Worm (Caenorhabditis elegans) whole organism, L4 larva: Measurements from ENCODE around the gene gbh-2.

ENCODE experiments used
- T20F7.1 ChIP-seq: fragments of 200-800 bp; sonication (Bioruptor generic); optimal IDR thresholded peaks from 2 replicates; lab custom pipeline; 2018; ENCODE audit warnings: mild to moderate bottlenecking, missing genetic modification characterization, missing compliant biosample characterization
- Y75B8A.6 ChIP-seq: fragments of 200-800 bp; sonication (Bioruptor generic); IDR thresholded peaks from 2 replicates; pipeline ENCODE4 v1.3.6; 2022; ENCODE audit warnings: missing genetic modification reagents, missing genetic modification characterization, missing compliant biosample characterization
- aha-1 ChIP-seq: fragments of 150-350 bp; peaks from one replicate; lab custom pipeline; 2014; ENCODE audit warnings: missing biosample characterization, missing genetic modification characterization
- aly-2 ChIP-seq: sonication (generic microtip); optimal IDR thresholded peaks from 2 replicates; lab custom pipeline; 2018; ENCODE audit warnings: missing biosample characterization, missing genetic modification characterization
- arid-1 ChIP-seq: fragments of 200-800 bp; sonication (Bioruptor generic); conservative IDR thresholded peaks from 2 replicates; pipeline ENCODE4 v1.3.6; 2022; ENCODE audit warnings: missing genetic modification reagents, missing genetic modification characterization, missing compliant biosample characterization
- ceh-28 ChIP-seq: fragments of 150-350 bp; optimal IDR thresholded peaks from 2 replicates; lab custom pipeline; 2014; ENCODE audit warnings: missing biosample characterization, missing genetic modification reagents, missing genetic modification characterization
- ceh-44 ChIP-seq: fragments of 200-800 bp; sonication (Bioruptor generic); IDR thresholded peaks from 2 replicates; pipeline ENCODE4 v1.3.6; 2022; ENCODE audit warnings: missing genetic modification reagents, missing genetic modification characterization, missing compliant biosample characterization
- ceh-62 ChIP-seq: sonication (generic microtip); optimal IDR thresholded peaks from 2 replicates; lab custom pipeline; 2017; ENCODE audit warnings: missing biosample characterization, missing genetic modification characterization
- ceh-82 ChIP-seq: sonication (generic microtip); optimal IDR thresholded peaks from 2 replicates; lab custom pipeline; 2017; ENCODE audit warnings: missing biosample characterization, missing genetic modification characterization
- ces-1 ChIP-seq: fragments of 150-350 bp; sonication (generic microtip); optimal IDR thresholded peaks from 4 replicates; lab custom pipeline; 2014; ENCODE audit warnings: missing biosample characterization, missing genetic modification reagents, missing genetic modification characterization
- ctbp-1 ChIP-seq: fragments of 200-800 bp; sonication (Bioruptor generic); IDR thresholded peaks from 2 replicates; pipeline ENCODE4 v1.3.6; 2022; ENCODE audit warnings: missing genetic modification reagents, missing genetic modification characterization, missing compliant biosample characterization
- daf-19 ChIP-seq: fragments of 200-800 bp; sonication (Bioruptor generic); conservative IDR thresholded peaks from 2 replicates; pipeline ENCODE4 v1.3.6; 2022; ENCODE audit warnings: missing genetic modification characterization, missing compliant biosample characterization
- daf-8 ChIP-seq: fragments of 200-800 bp; sonication (Bioruptor generic); IDR thresholded peaks from 2 replicates; pipeline ENCODE4 v1.3.6; 2022; ENCODE audit warnings: missing genetic modification characterization, missing compliant biosample characterization
- dpl-1 ChIP-seq: fragments of 150-350 bp; optimal IDR thresholded peaks from 2 replicates; lab custom pipeline; 2014; ENCODE audit warnings: missing biosample characterization, missing genetic modification reagents, missing genetic modification characterization
- duxl-1 ChIP-seq: sonication (generic microtip); optimal IDR thresholded peaks from 2 replicates; lab custom pipeline; 2016; ENCODE audit warnings: mild to moderate bottlenecking, missing genetic modification characterization, moderate library complexity, missing compliant biosample characterization; ENCODE audit not compliant: poor library complexity
- dve-1 ChIP-seq: sonication (generic microtip); optimal IDR thresholded peaks from 2 replicates; lab custom pipeline; 2017; ENCODE audit warnings: antibody characterized with exemption, mild to moderate bottlenecking, missing genetic modification characterization, missing compliant biosample characterization; ENCODE audit not compliant: insufficient read depth
- egl-43 ChIP-seq: fragments of 200-800 bp; sonication (Bioruptor generic); IDR thresholded peaks from 2 replicates; pipeline ENCODE4 v1.3.6; 2022; ENCODE audit warnings: missing genetic modification reagents, missing genetic modification characterization, missing compliant biosample characterization
- fkh-10 ChIP-seq: fragments of 150-350 bp; optimal IDR thresholded peaks from 2 replicates; lab custom pipeline; 2014; ENCODE audit warnings: missing biosample characterization, missing genetic modification reagents, missing genetic modification characterization
- hif-1 ChIP-seq, 2 experiments: sonication (generic microtip); optimal IDR thresholded peaks; 2 replicates each; lab custom pipeline; 2016 to 2017; ENCODE audit warnings: missing compliant biosample characterization in 2 of 2, missing genetic modification characterization in 2 of 2, missing genetic modification reagents in 2 of 2, missing genotype in 2 of 2, mild to moderate bottlenecking in 1 of 2
- hlh-11 ChIP-seq: fragments of 200-800 bp; sonication (Bioruptor generic); optimal IDR thresholded peaks from 2 replicates; lab custom pipeline; 2018; ENCODE audit warnings: mild to moderate bottlenecking, missing genetic modification characterization, missing compliant biosample characterization
- hlh-30 ChIP-seq: sonication (generic microtip); optimal IDR thresholded peaks from 2 replicates; lab custom pipeline; 2017; ENCODE audit warnings: antibody characterized with exemption, mild to moderate bottlenecking, missing genetic modification characterization, missing compliant biosample characterization; ENCODE audit not compliant: insufficient read depth
- hmg-1.1 ChIP-seq: fragments of 200-800 bp; sonication (Bioruptor generic); IDR thresholded peaks from 2 replicates; pipeline ENCODE4 v1.3.6; 2022; ENCODE audit warnings: missing genetic modification reagents, missing genetic modification characterization, missing compliant biosample characterization
- jun-1 ChIP-seq: fragments of 150-350 bp; optimal IDR thresholded peaks from 2 replicates; lab custom pipeline; 2014; ENCODE audit warnings: missing biosample characterization, missing genetic modification reagents, missing genetic modification characterization
- lin-38 ChIP-seq: fragments of 200-800 bp; sonication (Bioruptor generic); IDR thresholded peaks from 2 replicates; pipeline ENCODE4 v1.3.6; 2022; ENCODE audit warnings: missing genetic modification reagents, missing genetic modification characterization, missing compliant biosample characterization
- lin-39 ChIP-seq: fragments of 150-350 bp; optimal IDR thresholded peaks from 2 replicates; lab custom pipeline; 2014; ENCODE audit warnings: missing biosample characterization, missing genetic modification reagents, missing genetic modification characterization
- lir-3 ChIP-seq: sonication (generic microtip); optimal IDR thresholded peaks from 2 replicates; lab custom pipeline; 2016; ENCODE audit warnings: mild to moderate bottlenecking, missing genetic modification characterization, missing compliant biosample characterization
- lsy-2 ChIP-seq, 2 experiments: fragments of 150-350 bp in 1 of 2; sonication (generic microtip) in 1 of 2; optimal IDR thresholded peaks; 2 replicates each; lab custom pipeline; 2014 to 2017; ENCODE audit warnings: missing biosample characterization in 2 of 2, missing genetic modification characterization in 2 of 2
- mdl-1 ChIP-seq, 2 experiments: fragments of 150-350 bp in 1 of 2; sonication (generic microtip) in 1 of 2; optimal IDR thresholded peaks; 2 replicates each; lab custom pipeline; 2014 to 2017; ENCODE audit warnings: missing biosample characterization in 2 of 2, missing genetic modification characterization in 2 of 2
- mdt-29 ChIP-seq: fragments of 200-800 bp; sonication (Bioruptor generic); IDR thresholded peaks from 2 replicates; pipeline ENCODE4 v1.3.6; 2022; ENCODE audit warnings: missing genetic modification reagents, missing genetic modification characterization, missing compliant biosample characterization
- mep-1 ChIP-seq: fragments of 150-350 bp; sonication (generic microtip); optimal IDR thresholded peaks from 3 replicates; lab custom pipeline; 2014; ENCODE audit warnings: missing biosample characterization, missing genetic modification characterization
- mes-2 ChIP-seq: sonication (generic microtip); optimal IDR thresholded peaks from 2 replicates; lab custom pipeline; 2016; ENCODE audit warnings: missing genotype, mild to moderate bottlenecking, missing genetic modification characterization, missing compliant biosample characterization; ENCODE audit not compliant: poor library complexity, severe bottlenecking
- nhr-25 ChIP-seq: sonication (generic microtip); optimal IDR thresholded peaks from 2 replicates; lab custom pipeline; 2017; ENCODE audit warnings: missing genetic modification characterization, mild to moderate bottlenecking, missing compliant biosample characterization, antibody characterized with exemption, moderate library complexity, borderline replicate concordance; ENCODE audit not compliant: insufficient read depth
- nhr-28 ChIP-seq: fragments of 150-350 bp; optimal IDR thresholded peaks from 2 replicates; lab custom pipeline; 2014; ENCODE audit warnings: missing biosample characterization, missing genetic modification characterization
- nhr-41 ChIP-seq: fragments of 200-800 bp; sonication (Bioruptor generic); IDR thresholded peaks from 2 replicates; pipeline ENCODE4 v1.3.6; 2022; ENCODE audit warnings: missing genetic modification reagents, missing genetic modification characterization, missing compliant biosample characterization
- rbr-2 ChIP-seq: sonication (generic microtip); optimal IDR thresholded peaks from 2 replicates; lab custom pipeline; 2016; ENCODE audit warnings: missing genotype, missing genetic modification characterization, missing compliant biosample characterization
- set-16 ChIP-seq: fragments of 200-800 bp; sonication (Bioruptor generic); IDR thresholded peaks from 2 replicates; pipeline ENCODE4 v1.3.6; 2022; ENCODE audit warnings: missing genetic modification reagents, missing genetic modification characterization, missing compliant biosample characterization
- skn-1 ChIP-seq: fragments of 150-350 bp; optimal IDR thresholded peaks from 2 replicates; lab custom pipeline; 2014; ENCODE audit warnings: missing biosample characterization, missing genetic modification characterization
- snpc-4 ChIP-seq: fragments of 150-350 bp; optimal IDR thresholded peaks from 2 replicates; lab custom pipeline; 2014; ENCODE audit warnings: missing biosample characterization, missing genetic modification characterization
- unc-130 ChIP-seq: sonication (generic microtip); optimal IDR thresholded peaks from 2 replicates; lab custom pipeline; 2016; ENCODE audit warnings: missing genetic modification reagents, missing genetic modification characterization, missing compliant biosample characterization
- zfp-3 ChIP-seq: fragments of 200-800 bp; sonication (Bioruptor generic); conservative IDR thresholded peaks from 2 replicates; pipeline ENCODE4 v1.3.6; 2022; ENCODE audit warnings: missing genetic modification reagents, missing genetic modification characterization, missing compliant biosample characterization

Gene gbh-2

DNA sequence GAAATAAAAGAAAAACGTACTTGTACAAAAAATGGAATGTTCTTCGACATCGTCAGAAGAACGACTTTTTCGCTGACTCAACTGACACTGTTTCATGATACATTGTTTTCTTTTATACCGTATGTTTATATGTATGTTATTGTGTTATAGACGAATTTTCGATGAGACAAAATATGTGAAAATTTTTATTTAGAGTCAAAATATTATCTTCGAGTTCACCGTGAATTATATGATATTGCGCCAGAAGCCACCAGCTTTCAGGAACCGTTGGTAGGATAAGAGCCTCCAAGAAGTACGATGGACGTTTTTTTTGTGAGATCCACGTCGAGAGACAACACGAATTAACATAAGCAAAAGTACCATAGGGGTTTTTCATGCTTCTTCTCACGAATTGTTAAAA lies 29.6 kb upstream of the gbh-2 start, which contains the start of gene F22B5.6:
TSS of gene F22B5.6 (minus strand) at position 101 of the 400 bp plus-strand sequence.
- TF ChIP-seq jun-1 (tag; lab: Kevin White, UChicago), result no peak
- TF ChIP-seq daf-8 (GFP tag; lab: Robert Waterston, UW), result no peak
- no peak for TF ChIP-seq rbr-2
- TF ChIP-seq, all 104 proteins: peak for 0

DNA sequence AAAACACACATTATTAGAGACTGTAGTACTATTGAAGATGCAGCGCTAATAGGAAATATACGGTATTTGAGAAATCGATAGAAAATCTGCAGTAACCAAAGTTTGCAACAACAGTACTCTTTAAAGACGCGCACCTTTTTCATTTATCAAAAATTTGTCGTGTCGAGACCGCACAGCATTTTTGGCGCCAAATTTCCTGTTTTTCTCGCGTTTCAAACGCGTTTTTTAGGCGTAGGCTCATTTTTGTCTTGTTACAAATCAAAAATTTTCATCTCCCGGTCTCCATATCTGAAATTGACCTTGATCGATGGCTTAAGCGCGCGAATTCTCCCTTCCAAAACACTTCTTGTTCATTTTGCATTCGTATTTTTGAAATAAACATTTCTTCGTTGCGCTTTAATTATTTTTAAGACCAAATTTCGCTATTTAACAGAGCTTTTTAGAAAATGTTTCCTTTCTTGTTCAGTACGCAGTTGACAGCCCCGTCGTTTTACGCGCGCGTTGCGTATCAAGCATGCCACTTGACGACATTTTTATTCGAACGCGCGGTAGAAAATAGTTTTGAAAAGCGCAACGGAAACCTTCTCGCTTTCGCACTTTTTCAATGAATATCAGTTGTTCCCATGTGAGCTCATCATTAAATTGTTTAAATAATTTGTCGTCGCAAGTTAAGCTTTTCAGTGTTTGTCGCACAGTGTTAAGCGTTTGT lies 28.8 kb upstream of the gbh-2 start:
- peak; percentile 21 for TF ChIP-seq unc-130
- TF ChIP-seq dpl-1 (GFP tag; lab: Kevin White, UChicago), result peak; percentile 13
- no peak for TF ChIP-seq ceh-62 (tag; lab: Kevin White, UChicago)
- TF ChIP-seq nhr-41 (GFP tag; lab: Robert Waterston, UW), result no peak
- TF ChIP-seq lin-38, result 0 out of 2 replicates have a peak, but pooled peaks have one; percentile 22

DNA sequence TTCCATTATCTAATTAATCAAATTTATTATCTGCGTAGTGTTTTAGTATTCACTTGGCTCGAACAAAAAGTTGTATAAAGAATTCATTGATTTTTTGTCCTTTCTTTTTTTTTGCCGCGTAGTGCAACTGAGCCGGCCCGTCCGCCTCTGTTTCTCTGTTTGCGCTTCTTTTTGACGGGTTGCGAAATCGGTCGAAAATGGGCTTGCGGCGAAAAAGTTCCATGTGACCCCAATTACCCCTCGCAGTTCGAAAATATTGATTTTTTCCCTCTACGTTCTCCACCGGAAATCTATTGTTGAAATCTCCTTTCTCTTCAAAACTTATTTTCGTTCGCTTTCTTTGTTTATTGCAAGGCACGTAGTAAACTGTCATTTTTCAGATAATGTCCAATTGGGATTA lies 28.2 kb upstream of the gbh-2 start, which contains the start of gene zyg-9:
TSS of gene zyg-9 (plus strand) at position 381 of the 400 bp plus-strand sequence.
- no peak for TF ChIP-seq ces-1 (GFP tag; lab: Kevin White, UChicago)
- TF ChIP-seq dpl-1 (GFP tag; lab: Kevin White, UChicago), result peak; percentile 5
- peak; percentile 24 for TF ChIP-seq hlh-11 (tag; lab: Kevin White, UChicago)
- TF ChIP-seq hmg-1.1, result 0 out of 2 replicates have a peak, but pooled peaks have one; percentile 32
- no peak for TF ChIP-seq T20F7.1
- peak; percentile 7 for TF ChIP-seq dve-1 (tag; lab: Kevin White, UChicago)
- TF ChIP-seq mes-2 (tag; lab: Kevin White, UChicago), result peak; percentile 37
- TF ChIP-seq aha-1 (tag; lab: Kevin White, UChicago), result peak; percentile 64
- peak; percentile 83 for TF ChIP-seq hlh-30
- TF ChIP-seq ceh-82 (tag; lab: Kevin White, UChicago), result no peak
- peak; percentile 11 for TF ChIP-seq ceh-28 (tag; lab: Kevin White, UChicago)
- TF ChIP-seq hif-1 (tag; optimal IDR thresholded peaks at IDR 0.05; lab: Kevin White, UChicago), result peak in 1 of 2 experiments; percentile 22
- peak in 1 of 2 experiments; percentile 60 for TF ChIP-seq lsy-2 (tag; optimal IDR thresholded peaks at IDR 0.05; lab: Kevin White, UChicago)
- peak; percentile 28; the same call in 1 of the 2 replicates for TF ChIP-seq egl-43 (GFP tag; lab: Robert Waterston, UW)
- peak; percentile 10 for TF ChIP-seq mep-1 (tag; lab: Kevin White, UChicago)
- no peak for TF ChIP-seq mdl-1 (tag; optimal IDR thresholded peaks at IDR 0.05; lab: Kevin White, UChicago)
- TF ChIP-seq, all 104 proteins: peak for 12

DNA sequence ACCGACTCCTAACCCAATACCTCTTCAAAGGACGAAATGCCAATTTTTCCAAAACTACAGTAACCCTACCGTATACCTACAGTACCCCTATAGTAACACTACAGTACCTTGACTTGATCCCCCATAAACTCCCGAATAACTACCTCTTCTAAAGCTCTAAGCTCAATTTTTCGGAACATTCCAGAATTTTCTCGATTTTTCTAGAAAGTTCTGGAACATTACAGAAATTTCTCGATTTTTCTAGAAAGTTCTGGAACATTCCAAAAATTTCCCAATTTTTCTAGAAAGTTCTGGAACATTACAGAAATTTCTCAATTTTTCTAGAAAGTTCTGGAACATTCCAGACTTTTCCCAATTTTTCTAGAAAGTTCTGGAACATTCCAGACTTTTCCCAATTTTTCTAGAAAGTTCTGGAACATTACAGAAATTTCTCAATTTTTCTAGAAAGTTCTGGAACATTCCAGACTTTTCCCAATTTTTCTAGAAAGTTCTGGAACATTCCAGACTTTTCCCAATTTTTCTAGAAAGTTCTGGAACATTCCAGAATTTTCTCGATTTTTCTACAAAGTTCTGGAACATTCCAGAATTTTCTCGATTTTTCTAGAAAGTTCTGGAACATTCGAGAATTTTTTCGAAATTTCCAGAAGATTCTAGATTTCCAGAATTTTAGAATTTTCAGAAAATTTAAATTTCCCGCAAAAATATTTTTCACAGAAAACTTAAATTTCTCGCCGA lies 25.7 kb upstream of the gbh-2 start:
- peak; percentile 34; the same call in 1 of the 2 replicates for TF ChIP-seq arid-1 (GFP tag; lab: Robert Waterston, UW)

DNA sequence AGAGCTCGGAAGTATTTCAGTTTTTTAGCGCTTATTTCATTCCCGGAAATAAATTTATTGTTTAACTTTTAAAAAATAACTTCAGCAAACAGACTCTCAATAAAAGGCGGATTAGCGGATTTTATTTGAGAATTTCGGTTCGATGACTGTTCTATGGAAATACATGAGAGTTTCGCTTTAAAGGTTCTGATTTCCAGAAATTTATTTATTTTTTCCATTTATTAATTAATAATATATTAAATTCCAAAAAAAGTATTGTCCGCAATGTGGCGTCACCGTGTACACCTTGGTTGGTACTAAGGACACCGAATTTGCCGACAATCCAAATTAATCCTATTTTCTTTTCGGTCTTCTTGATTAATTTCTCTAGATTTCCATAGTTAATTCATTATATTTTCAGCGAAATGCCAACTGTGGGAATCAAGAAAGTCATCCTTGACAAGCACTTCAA lies 21.2 kb upstream of the gbh-2 start, which contains the start of gene fars-3:
TSS of gene fars-3 (plus strand) at position 401 of the 451 bp plus-strand sequence.
- TF ChIP-seq nhr-25, result no peak
- TF ChIP-seq daf-19 (GFP tag; lab: Robert Waterston, UW), result no peak
- peak; percentile 43; the same call in 1 of the 2 replicates for TF ChIP-seq ctbp-1 (GFP tag; lab: Robert Waterston, UW)
- TF ChIP-seq ceh-44 (GFP tag; lab: Robert Waterston, UW), result no peak
- 0 out of 2 replicates have a peak, but pooled peaks have one; percentile 10 for TF ChIP-seq zfp-3 (GFP tag; lab: Robert Waterston, UW)
- TF ChIP-seq arid-1 (GFP tag; lab: Robert Waterston, UW), result peak; percentile 14; the same call in 1 of the 2 replicates
- no peak for TF ChIP-seq snpc-4 (tag; lab: Kevin White, UChicago)
- no peak for TF ChIP-seq nhr-28 (tag; lab: Kevin White, UChicago)
- TF ChIP-seq Y75B8A.6 (GFP tag; lab: Robert Waterston, UW), result no peak
- TF ChIP-seq skn-1, result no peak
- no peak for TF ChIP-seq lir-3 (tag; lab: Kevin White, UChicago)
- TF ChIP-seq mdt-29 (GFP tag; lab: Robert Waterston, UW), result no peak
- TF ChIP-seq aly-2 (tag; lab: Kevin White, UChicago), result no peak
- peak; percentile 37 for TF ChIP-seq duxl-1
- TF ChIP-seq lin-38, result peak; percentile 67; the same call in 1 of the 2 replicates
- no peak for TF ChIP-seq fkh-10
- TF ChIP-seq set-16 (GFP tag; lab: Robert Waterston, UW), result no peak
- no peak for TF ChIP-seq lin-39 (tag; lab: Kevin White, UChicago)
